Fruit fly (Drosophila melanogaster) whole organism, pupa: Measurements from ENCODE around the gene Vps13D.

Experiments used
- CG13204 ChIP-seq: fragments of 200-800 bp; sonication (Bioruptor generic); optimal IDR thresholded peaks from 2 replicates; lab custom pipeline; 2018; ENCODE audit warnings: missing biosample characterization, mild to moderate bottlenecking, missing genetic modification characterization, moderate library complexity
- CG15710 ChIP-seq: fragments of 200-800 bp; sonication (Bioruptor generic); optimal IDR thresholded peaks from 2 replicates; lab custom pipeline; 2018; ENCODE audit warnings: missing biosample characterization, mild to moderate bottlenecking, missing genetic modification characterization, moderate library complexity
- CG4496 ChIP-seq: fragments of 200-800 bp; sonication (Bioruptor generic); IDR thresholded peaks from 3 replicates; pipeline ENCODE4 v1.3.6; 2022; ENCODE audit warnings: missing biosample characterization, missing genetic modification characterization
- CG8159 ChIP-seq: fragments of 200-800 bp; sonication (Bioruptor generic); optimal IDR thresholded peaks from 3 replicates; lab custom pipeline; 2018; ENCODE audit warnings: missing biosample characterization, mild to moderate bottlenecking, missing genetic modification characterization, moderate library complexity
- CG8301 ChIP-seq: fragments of 200-800 bp; sonication (Bioruptor generic); optimal IDR thresholded peaks from 2 replicates; lab custom pipeline; 2018; ENCODE audit warnings: missing biosample characterization, mild to moderate bottlenecking, missing genetic modification characterization
- CG9948 ChIP-seq: fragments of 200-800 bp; sonication (Bioruptor generic); optimal IDR thresholded peaks from 2 replicates; lab custom pipeline; 2018; ENCODE audit warnings: missing biosample characterization, mild to moderate bottlenecking, missing genetic modification characterization, moderate library complexity
- EcR ChIP-seq: fragments of 200-800 bp; sonication (Bioruptor generic); optimal IDR thresholded peaks from 3 replicates; lab custom pipeline; 2019; ENCODE audit warnings: missing biosample characterization, missing genetic modification characterization, mild to moderate bottlenecking, moderate library complexity, missing genetic modification reagents
- Snoo ChIP-seq: fragments of 200-800 bp; sonication (Bioruptor generic); optimal IDR thresholded peaks from 3 replicates; lab custom pipeline; 2017; ENCODE audit warnings: missing biosample characterization, mild to moderate bottlenecking, missing genetic modification characterization, inconsistent platforms
- fd96Ca ChIP-seq: fragments of 200-800 bp; sonication (Bioruptor generic); IDR thresholded peaks from 3 replicates; pipeline ENCODE4 v1.3.6; 2022; ENCODE audit warnings: missing biosample characterization, missing genetic modification characterization

- no peak for TF ChIP-seq EcR (GFP tag; lab: Kevin White, UChicago)
- TF ChIP-seq CG15710 (tag; lab: Kevin White, UChicago): no peak
- no peak for TF ChIP-seq CG9948
- no peak for TF ChIP-seq CG8301
- no peak for TF ChIP-seq CG13204 (GFP tag; lab: Kevin White, UChicago)
- TF ChIP-seq fd96Ca: no peak
- no peak for TF ChIP-seq CG8159 (tag; lab: Kevin White, UChicago)
- no peak for TF ChIP-seq CG4496 (GFP tag; lab: Robert Waterston, UW)
- TF ChIP-seq Snoo: no peak
Measured at dm6 chr3L:12711418-12711817, 43.4 kb upstream of the Vps13D start.
